Worm (Caenorhabditis elegans): ENCODE results near the gene swm-1.

- TF ChIP-seq lin-32 (GFP tag; optimal IDR thresholded peaks at IDR 0.05): no peak
- TF ChIP-seq elt-3 (tag; optimal IDR thresholded peaks at IDR 0.05): no peak
- TF ChIP-seq unc-62 (GFP tag; optimal IDR thresholded peaks at IDR 0.05): no peak
- TF ChIP-seq nhr-76 (tag; optimal IDR thresholded peaks at IDR 0.05): no peak
- no peak for TF ChIP-seq pha-4 (tag; optimal IDR thresholded peaks at IDR 0.05)
- no peak for TF ChIP-seq sem-2 (GFP tag; optimal IDR thresholded peaks at IDR 0.05)
- TF ChIP-seq elt-1 (tag; optimal IDR thresholded peaks at IDR 0.05; ENCODE audit: borderline replicate concordance, insufficient read depth): no peak
- TF ChIP-seq snpc-4 (tag; optimal IDR thresholded peaks at IDR 0.05): no peak
- TF ChIP-seq blmp-1 (tag; optimal IDR thresholded peaks at IDR 0.05): no peak
Measured at ce11 chrV:9069680-9070079, 15.0 kb upstream of the swm-1 start, which contains the start of gene T27E4.5.

Data from whole organism, mixed stage, embryonic.